Fruit fly (Drosophila melanogaster) whole organism, embryonic: ENCODE data around the gene Ythdf.
A peak's percentile ranks its signal among the peaks of the same experiment; 100 is the strongest.

Experiments
- Abd-B ChIP-seq: fragments of 200-800 bp; sonication (Bioruptor generic); optimal IDR thresholded peaks from 2 replicates; lab custom pipeline; 2018; ENCODE audit warnings: missing biosample characterization, mild to moderate bottlenecking, missing genetic modification characterization, moderate library complexity
- CG12299 ChIP-seq: fragments of 200-800 bp; sonication (Bioruptor generic); optimal IDR thresholded peaks from 2 replicates; lab custom pipeline; 2018; ENCODE audit warnings: missing biosample characterization, mild to moderate bottlenecking, missing genetic modification characterization
- CG4730 ChIP-seq: fragments of 200-800 bp; sonication (Bioruptor generic); IDR thresholded peaks from 2 replicates; pipeline ENCODE4 v1.3.6; 2022; ENCODE audit warnings: missing biosample characterization, missing genetic modification characterization
- Neu2 ChIP-seq: fragments of 200-800 bp; sonication (Bioruptor generic); optimal IDR thresholded peaks from 3 replicates; lab custom pipeline; 2016; ENCODE audit warnings: missing biosample characterization, missing genetic modification characterization, borderline replicate concordance
- Sin3A ChIP-seq: fragments of >200 bp; optimal IDR thresholded peaks from 2 replicates; lab custom pipeline; 2018
- gem ChIP-seq: fragments of 200-800 bp; sonication (Bioruptor generic); optimal IDR thresholded peaks from 2 replicates; lab custom pipeline; 2019; ENCODE audit warnings: missing biosample characterization, mild to moderate bottlenecking, missing genetic modification characterization, moderate library complexity
- ranshi ChIP-seq: fragments of 200-800 bp; sonication (Bioruptor generic); IDR thresholded peaks from 2 replicates; pipeline ENCODE4 v1.3.6; 2022; ENCODE audit warnings: missing biosample characterization, missing genetic modification characterization
- slbo ChIP-seq: fragments of 200-800 bp; sonication (Bioruptor generic); IDR thresholded peaks from 2 replicates; pipeline ENCODE4 v1.3.6; 2022; ENCODE audit warnings: missing biosample characterization, missing genetic modification characterization
- unpg ChIP-seq: fragments of 200-800 bp; sonication (Bioruptor generic); optimal IDR thresholded peaks from 3 replicates; lab custom pipeline; 2018; ENCODE audit warnings: missing biosample characterization, mild to moderate bottlenecking, missing genetic modification characterization, moderate library complexity
- zfh1 ChIP-seq: fragments of 200-800 bp; sonication (Bioruptor generic); IDR thresholded peaks from 3 replicates; pipeline ENCODE4 v1.3.6; 2022; ENCODE audit warnings: missing biosample characterization, missing genetic modification characterization

DNA sequence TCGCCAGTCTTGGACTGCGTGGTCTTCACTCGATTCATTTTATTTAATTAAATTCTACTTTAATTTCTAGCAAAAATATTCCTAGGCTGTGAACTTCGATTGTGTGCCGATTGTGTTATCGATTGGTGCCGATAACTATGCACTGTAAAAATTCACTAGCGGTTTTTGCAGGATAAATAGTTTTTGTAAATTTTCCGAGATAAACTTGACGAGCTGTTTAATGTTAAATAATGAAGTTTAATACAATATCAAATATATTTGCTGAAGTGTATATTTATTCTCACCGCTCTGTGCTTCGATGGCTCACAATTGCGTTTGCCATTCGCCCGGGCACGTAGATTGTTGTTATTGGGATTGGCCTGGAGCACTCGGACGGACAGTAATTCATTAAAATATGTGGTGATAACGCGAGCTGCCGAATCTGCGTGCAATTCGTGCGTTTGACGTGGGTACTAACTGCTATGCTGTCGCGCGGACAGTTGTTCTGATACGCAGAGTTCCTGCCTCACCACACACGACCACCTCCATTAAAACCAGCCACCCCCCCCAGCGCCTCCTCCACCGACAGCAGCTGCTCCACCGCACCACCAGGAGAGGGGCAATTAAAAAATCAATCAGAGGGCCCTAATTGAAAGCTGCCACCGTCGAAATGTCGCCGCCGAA lies 14.0 kb downstream of the Ythdf start, which contains the start of the genes EMC6 and Hr96:
- peak; percentile 89 for TF ChIP-seq Abd-B (GFP tag; lab: Kevin White, UChicago)
- TF ChIP-seq ranshi (GFP tag; lab: Robert Waterston, UW) = peak; percentile 91
- peak; percentile 96 for TF ChIP-seq gem (tag; lab: Kevin White, UChicago)
- TF ChIP-seq CG12299 (tag; lab: Kevin White, UChicago) = peak; percentile 90
- TF ChIP-seq Sin3A (lab: Kevin White, UChicago) = peak; percentile 70
- peak; percentile 97 for TF ChIP-seq slbo (GFP tag; lab: Robert Waterston, UW)
- peak; percentile 93 for TF ChIP-seq CG4730 (GFP tag; lab: Robert Waterston, UW)
- peak; percentile 96 for TF ChIP-seq zfh1 (GFP tag; lab: Robert Waterston, UW)
- peak; percentile 32 for TF ChIP-seq Neu2 (GFP tag; lab: Kevin White, UChicago)
- peak; percentile 95 for TF ChIP-seq unpg (GFP tag; lab: Kevin White, UChicago)
